Fruit fly (Drosophila melanogaster): ENCODE data around the gene CG7376.
A peak's percentile ranks its signal among the peaks of the same experiment; 100 is the strongest.

The CG7376 gene

DNA sequence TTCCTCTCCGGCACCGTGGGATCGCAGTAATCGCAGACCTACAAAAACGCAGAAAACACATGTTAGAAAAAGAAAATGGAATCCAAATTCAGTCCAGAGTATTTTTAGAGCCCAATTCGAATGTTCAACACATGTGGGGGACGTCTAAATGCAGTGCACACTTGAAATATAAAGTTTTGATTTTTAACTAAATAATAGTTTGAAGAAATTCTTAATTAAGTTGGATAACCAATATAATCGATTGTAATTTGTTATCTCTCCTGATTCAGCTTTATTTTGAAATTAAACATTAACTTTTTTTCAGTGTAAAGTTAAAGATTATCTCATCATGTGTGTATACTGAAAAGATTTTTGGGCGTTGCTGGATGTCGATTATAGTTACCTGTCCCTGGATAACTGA is 43.2 kb downstream of the CG7376 start (continued):
- TF ChIP-seq sisA (GFP tag; IDR thresholded peaks at IDR 0.05) (peak; percentile 53; the same call in 1 of the 2 replicates), CG7928 (GFP tag; optimal IDR thresholded peaks at IDR 0.05) (no peak), stwl (tag; optimal IDR thresholded peaks at IDR 0.05) (no peak), CG16863 (GFP tag; optimal IDR thresholded peaks at IDR 0.05) (peak; percentile 53), Drgx (GFP tag; IDR thresholded peaks at IDR 0.05) (no peak; the same call in 1 of the 2 replicates), CG10267 (tag; optimal IDR thresholded peaks at IDR 0.05) (peak; percentile 80), CG6254 (GFP tag; optimal IDR thresholded peaks at IDR 0.05) (peak; percentile 50), shn (GFP tag; optimal IDR thresholded peaks at IDR 0.05) (no peak), Lhr (GFP tag; optimal IDR thresholded peaks at IDR 0.05) (peak; percentile 13), Hsf (GFP tag; optimal IDR thresholded peaks at IDR 0.05) (peak; percentile 65), CG17328 (GFP tag; IDR thresholded peaks at IDR 0.05) (peak; percentile 89), zfh1 (GFP tag; IDR thresholded peaks at IDR 0.05) (peak; percentile 69; the same call in 2 of the 3 replicates), pfk (GFP tag; optimal IDR thresholded peaks at IDR 0.05) (no peak), Dad (GFP tag; optimal IDR thresholded peaks at IDR 0.05) (peak; percentile 13), CG8388 (GFP tag; optimal IDR thresholded peaks at IDR 0.05) (peak; percentile 88), CG16815 (GFP tag; optimal IDR thresholded peaks at IDR 0.05) (peak; percentile 55), CG1233 (GFP tag; optimal IDR thresholded peaks at IDR 0.05) (peak; percentile 61), CG8089 (GFP tag; optimal IDR thresholded peaks at IDR 0.05) (no peak), prd (optimal IDR thresholded peaks at IDR 0.05) (no peak), prd (GFP tag; IDR thresholded peaks at IDR 0.05) (peak; percentile 64; the same call in 2 of the 3 replicates), H15 (GFP tag; IDR thresholded peaks at IDR 0.05) (0 out of 3 replicates have a peak, but pooled peaks have one; percentile 21), CG18599 (GFP tag; optimal IDR thresholded peaks at IDR 0.05) (peak; percentile 38), Lim3 (GFP tag; IDR thresholded peaks at IDR 0.05) (no peak), Ada2b (GFP tag; IDR thresholded peaks at IDR 0.05) (peak; percentile 39; the same call in 1 of the 2 replicates), Oli (tag; optimal IDR thresholded peaks at IDR 0.05) (peak; percentile 77)

DNA sequence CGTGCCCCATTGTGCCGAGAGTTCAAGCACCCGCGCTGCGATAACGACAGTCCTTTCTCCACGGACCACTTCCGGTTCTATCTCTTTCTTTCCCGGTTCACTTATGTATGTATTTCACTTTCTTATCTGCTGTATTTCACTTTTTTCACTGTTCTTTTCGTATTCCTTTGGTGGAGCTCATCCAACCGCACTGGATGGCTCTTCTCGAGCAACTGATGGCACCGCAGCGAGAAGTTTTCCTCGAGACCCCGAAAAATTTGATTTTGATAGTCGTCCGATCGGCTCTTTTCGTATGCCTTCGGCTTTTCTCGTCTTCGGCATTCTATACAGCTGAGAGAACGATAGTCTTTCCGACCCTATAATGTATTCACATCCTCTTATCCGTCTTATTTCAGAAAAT is 43.8 kb downstream of the CG7376 start, which contains the start of gene LanA:
Gene LanA (minus strand): TSS at position 217 of the 400 bp plus-strand sequence.
- TF ChIP-seq CG1233 (GFP tag; optimal IDR thresholded peaks at IDR 0.05) (no peak), CG14014 (GFP tag; IDR thresholded peaks at IDR 0.05) (no peak), peb (GFP tag; IDR thresholded peaks at IDR 0.05) (no peak), CG17385 (GFP tag; optimal IDR thresholded peaks at IDR 0.05) (no peak), CG11398 (GFP tag; optimal IDR thresholded peaks at IDR 0.05) (peak; percentile 47), CG11696 (GFP tag; IDR thresholded peaks at IDR 0.05) (no peak), wek (GFP tag; optimal IDR thresholded peaks at IDR 0.05) (no peak), Max (GFP tag; optimal IDR thresholded peaks at IDR 0.05) (no peak), CrebB (tag; optimal IDR thresholded peaks at IDR 0.05) (no peak), btn (GFP tag; optimal IDR thresholded peaks at IDR 0.05) (no peak), Opbp (GFP tag; IDR thresholded peaks at IDR 0.05; ENCODE audit: partially characterized antibody) (0 out of 3 replicates have a peak, but pooled peaks have one; percentile 28), Dbx (GFP tag; IDR thresholded peaks at IDR 0.05) (no peak), CG3847 (GFP tag; IDR thresholded peaks at IDR 0.05) (no peak), gem (tag; optimal IDR thresholded peaks at IDR 0.05) (no peak), mirr (GFP tag; optimal IDR thresholded peaks at IDR 0.05) (peak; percentile 2), ERR (GFP tag; optimal IDR thresholded peaks at IDR 0.05) (peak; percentile 11), CoRest (tag; optimal IDR thresholded peaks at IDR 0.05) (no peak), Xbp1 (GFP tag; optimal IDR thresholded peaks at IDR 0.05) (no peak), ftz-f1 (GFP tag; optimal IDR thresholded peaks at IDR 0.05) (peak; percentile 2), da (GFP tag; optimal IDR thresholded peaks at IDR 0.05) (no peak), amos (GFP tag; IDR thresholded peaks at IDR 0.05; ENCODE audit: partially characterized antibody) (peak; percentile 23; the same call in 1 of the 2 replicates), Fer3 (tag; optimal IDR thresholded peaks at IDR 0.05) (no peak), dysf (GFP tag; IDR thresholded peaks at IDR 0.05) (no peak), Dip2 (GFP tag; IDR thresholded peaks at IDR 0.05) (no peak), CG43689 (GFP tag; IDR thresholded peaks at IDR 0.05) (no peak), CG13894 (tag; optimal IDR thresholded peaks at IDR 0.05) (no peak), seq (GFP tag; IDR thresholded peaks at IDR 0.05) (no peak), CG16813 (GFP tag; IDR thresholded peaks at IDR 0.05; ENCODE audit: partially characterized antibody) (0 out of 3 replicates have a peak, but pooled peaks have one; percentile 11)
